Worm (Caenorhabditis elegans): ENCODE results near the gene F55B12.2.

Gene F55B12.2

DNA sequence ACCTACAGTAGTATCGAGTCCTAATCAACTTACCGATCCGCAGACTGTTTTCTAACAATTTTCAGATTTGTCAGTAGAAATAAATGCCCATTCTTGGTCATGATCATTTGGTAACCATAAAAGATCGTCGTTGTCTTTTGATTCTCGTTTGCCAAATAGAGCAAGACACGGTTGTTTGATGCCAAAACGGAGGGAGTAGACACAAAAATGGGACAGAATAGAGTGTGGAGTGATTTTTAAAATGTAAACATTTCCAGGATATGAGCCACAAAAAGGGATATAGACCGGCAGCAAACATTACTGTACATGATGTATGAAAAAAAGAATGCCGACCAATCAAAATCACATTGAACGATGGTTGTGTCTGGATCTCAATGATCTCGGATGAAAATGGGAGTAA is at the start of gene F55B12.2:
Gene F55B12.2, minus strand, starts transcription at position 101 of the 400 bp plus-strand sequence.
- TF ChIP-seq ZK185.1 (tag; optimal IDR thresholded peaks at IDR 0.05; ENCODE audit: poor library complexity, severe bottlenecking) (no peak), him-1 (tag; optimal IDR thresholded peaks at IDR 0.05) (no peak), rcor-1 (GFP tag; IDR thresholded peaks at IDR 0.05) (no peak), madf-10 (tag; optimal IDR thresholded peaks at IDR 0.05) (no peak), lin-40 (tag; optimal IDR thresholded peaks at IDR 0.05) (no peak)

DNA sequence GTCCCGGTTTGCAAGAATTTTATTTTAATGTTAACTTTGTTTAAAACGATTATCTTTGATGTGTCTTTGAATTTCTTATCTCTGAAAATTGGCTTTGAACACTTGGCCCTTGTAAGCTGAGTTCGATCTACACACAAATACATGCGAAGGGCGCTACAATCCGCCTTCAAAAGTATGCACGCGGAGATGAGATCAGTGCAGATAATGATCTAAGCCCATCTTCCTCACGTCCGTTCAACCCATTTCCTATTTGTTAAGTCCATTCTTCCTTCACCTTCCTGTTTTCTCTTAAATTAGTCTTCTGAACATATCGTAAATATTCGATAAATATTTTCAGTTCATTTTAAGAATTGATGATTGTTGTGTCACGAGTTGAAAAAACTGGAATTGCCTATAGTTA is 49.6 kb upstream of the F55B12.2 start, which contains the start of gene nhr-175:
Gene nhr-175, plus strand, starts transcription at position 339 of the 400 bp plus-strand sequence.
- TF ChIP-seq sptf-2 (GFP tag; optimal IDR thresholded peaks at IDR 0.05), result no peak
- no peak for TF ChIP-seq zim-3 (tag; optimal IDR thresholded peaks at IDR 0.05)
- TF ChIP-seq ceh-79 (tag; optimal IDR thresholded peaks at IDR 0.05), result no peak
- no peak for TF ChIP-seq D2030.7 (GFP tag; IDR thresholded peaks at IDR 0.05)
- TF ChIP-seq atf-7 (tag; optimal IDR thresholded peaks at IDR 0.05), result no peak
- no peak for TF ChIP-seq snpc-4 (GFP tag; optimal IDR thresholded peaks at IDR 0.05)
- TF ChIP-seq snpc-4 (tag; optimal IDR thresholded peaks at IDR 0.05), result no peak

DNA sequence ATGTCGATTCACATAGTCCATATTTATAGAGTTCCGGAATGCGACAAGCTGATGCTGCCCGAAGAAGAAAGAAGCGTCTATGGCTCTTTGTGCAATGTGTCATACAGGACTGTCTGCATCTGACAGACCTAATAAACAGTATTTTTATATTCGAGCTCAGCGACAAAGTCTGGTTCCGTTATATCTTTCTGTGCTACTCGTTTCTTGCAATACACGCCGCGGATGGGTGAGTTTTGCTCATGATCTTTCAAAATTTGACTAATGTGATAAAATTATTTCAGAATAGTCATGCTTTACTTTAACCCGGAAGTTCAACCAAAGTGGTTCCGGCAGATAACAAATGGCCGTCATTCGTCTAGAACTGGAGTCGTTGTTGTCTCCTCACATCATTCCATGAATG is 46.9 kb upstream of the F55B12.2 start:
- no peak for TF ChIP-seq lin-26 (GFP tag; IDR thresholded peaks at IDR 0.05)
- no peak for TF ChIP-seq B0261.1 (tag; optimal IDR thresholded peaks at IDR 0.05)
- no peak for TF ChIP-seq rpc-1 (optimal IDR thresholded peaks at IDR 0.05)
- no peak for TF ChIP-seq rpc-1 (tag; optimal IDR thresholded peaks at IDR 0.05)
- no peak for TF ChIP-seq efl-1 (GFP tag; optimal IDR thresholded peaks at IDR 0.05)
- TF ChIP-seq hlh-12 (tag; optimal IDR thresholded peaks at IDR 0.05), result no peak
- TF ChIP-seq ZK185.1 (tag; optimal IDR thresholded peaks at IDR 0.05; ENCODE audit: poor library complexity, severe bottlenecking), result no peak
- no peak for TF ChIP-seq nhr-90 (tag; optimal IDR thresholded peaks at IDR 0.05)
- TF ChIP-seq hmg-20 (GFP tag; IDR thresholded peaks at IDR 0.05), result no peak
- no peak for TF ChIP-seq ceh-79 (tag; optimal IDR thresholded peaks at IDR 0.05)
- TF ChIP-seq nfya-1 (tag; optimal IDR thresholded peaks at IDR 0.05; ENCODE audit: borderline replicate concordance, insufficient read depth), result no peak
- TF ChIP-seq lsl-1 (GFP tag; optimal IDR thresholded peaks at IDR 0.05), result no peak
- TF ChIP-seq madf-8 (GFP tag; conservative IDR thresholded peaks at IDR 0.05), result no peak
- TF ChIP-seq ztf-3 (GFP tag; optimal IDR thresholded peaks at IDR 0.05), result no peak
- no peak for TF ChIP-seq hlh-26 (GFP tag; conservative IDR thresholded peaks at IDR 0.05)
- no peak for TF ChIP-seq nfyb-1 (GFP tag; IDR thresholded peaks at IDR 0.05)
- TF ChIP-seq F22D6.2 (tag; optimal IDR thresholded peaks at IDR 0.05), result no peak
- no peak for TF ChIP-seq lir-1 (GFP tag; conservative IDR thresholded peaks at IDR 0.05)
- TF ChIP-seq K12H6.12 (tag; optimal IDR thresholded peaks at IDR 0.05), result no peak
- TF ChIP-seq Y56A3A.18 (GFP tag; IDR thresholded peaks at IDR 0.05), result no peak

DNA sequence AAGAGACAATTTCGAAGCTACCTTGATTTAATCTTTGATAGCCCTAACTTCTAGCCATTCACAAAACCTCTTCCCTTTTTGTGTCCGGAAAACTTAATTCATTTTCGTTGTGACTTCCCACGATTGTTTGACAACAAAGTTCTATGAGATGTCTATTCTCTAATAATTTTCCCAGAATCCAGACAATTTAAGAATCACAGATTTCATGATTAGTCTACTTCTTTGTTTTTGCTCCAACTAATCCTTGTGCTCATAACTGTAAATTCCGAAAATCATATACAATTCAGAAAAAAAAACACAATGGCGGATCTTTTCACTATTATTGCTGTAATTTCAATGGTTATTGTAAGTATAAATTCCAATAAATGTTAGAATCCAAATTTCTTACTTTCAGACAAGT is 45.7 kb upstream of the F55B12.2 start, which contains the start of gene srx-137:
Gene srx-137, plus strand, starts transcription at position 301 of the 400 bp plus-strand sequence.
- TF ChIP-seq madf-10 (tag; optimal IDR thresholded peaks at IDR 0.05) (no peak), ama-1 (optimal IDR thresholded peaks at IDR 0.05) (no peak), ama-1 (GFP tag; optimal IDR thresholded peaks at IDR 0.05) (no peak), F57A8.1 (GFP tag; optimal IDR thresholded peaks at IDR 0.05) (no peak), nfyb-1 (GFP tag; IDR thresholded peaks at IDR 0.05) (no peak), T26A5.8 (tag; optimal IDR thresholded peaks at IDR 0.05) (no peak), let-526 (GFP tag; IDR thresholded peaks at IDR 0.05) (no peak), ceh-79 (tag; optimal IDR thresholded peaks at IDR 0.05) (no peak), D2030.7 (GFP tag; IDR thresholded peaks at IDR 0.05) (no peak)

Measured in whole organism, young adult.